Fruit fly (Drosophila melanogaster): ENCODE data around the gene CG9837.

DNA sequence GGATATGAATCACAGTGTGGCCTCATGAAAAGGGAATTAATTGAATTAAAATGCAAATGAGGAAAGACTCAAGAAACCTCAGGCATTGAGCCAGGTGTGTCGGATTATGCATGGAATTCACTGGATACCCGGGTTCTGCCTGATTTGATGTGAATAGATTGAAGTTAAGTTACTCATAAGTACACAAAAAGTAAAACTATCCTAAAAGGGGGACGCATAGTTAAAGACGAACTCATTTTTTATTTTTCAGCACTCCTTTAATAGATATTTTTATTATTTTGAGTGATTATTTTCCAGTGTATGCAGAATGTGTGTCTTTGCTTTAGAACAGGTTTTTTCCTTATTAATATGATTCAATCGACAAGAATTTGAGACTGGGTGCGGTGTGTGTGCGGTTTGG is 39.8 kb upstream of the CG9837 start:
- TF ChIP-seq CG8478 (optimal IDR thresholded peaks at IDR 0.05) (no peak), CTCF (optimal IDR thresholded peaks at IDR 0.05) (no peak)
